Fruit fly (Drosophila melanogaster) whole organism, embryonic: Measurements from ENCODE around the gene gb.

Source experiments
- B-H1 ChIP-seq: fragments of 200-800 bp; sonication (Bioruptor generic); IDR thresholded peaks from 3 replicates; pipeline ENCODE4 v1.3.6; 2022; ENCODE audit warnings: missing biosample characterization, missing genetic modification characterization
- B-H2 ChIP-seq: fragments of 200-800 bp; sonication (Bioruptor generic); optimal IDR thresholded peaks from 2 replicates; lab custom pipeline; 2018; ENCODE audit warnings: missing biosample characterization, mild to moderate bottlenecking, missing genetic modification characterization
- CG10147 ChIP-seq: fragments of 200-800 bp; sonication (Bioruptor generic); optimal IDR thresholded peaks from 2 replicates; lab custom pipeline; 2019; ENCODE audit warnings: missing biosample characterization, mild to moderate bottlenecking, missing genetic modification characterization, moderate library complexity
- CG1024 ChIP-seq: fragments of 200-800 bp; sonication (Bioruptor generic); IDR thresholded peaks from 2 replicates; pipeline ENCODE4 v1.3.6; 2022; ENCODE audit warnings: missing biosample characterization, missing genetic modification characterization
- CG10366 ChIP-seq: fragments of 200-800 bp; sonication (Bioruptor generic); IDR thresholded peaks from 2 replicates; pipeline ENCODE4 v1.3.6; 2022; ENCODE audit warnings: missing biosample characterization, missing genetic modification characterization
- CG10565 ChIP-seq: fragments of 200-800 bp; sonication (Bioruptor generic); optimal IDR thresholded peaks from 3 replicates; lab custom pipeline; 2016; ENCODE audit warnings: missing biosample characterization, mild to moderate bottlenecking, missing genetic modification characterization
- CG10979 ChIP-seq: fragments of 200-800 bp; sonication (Bioruptor generic); optimal IDR thresholded peaks from 2 replicates; lab custom pipeline; 2018; ENCODE audit warnings: missing biosample characterization, mild to moderate bottlenecking, missing genetic modification characterization, moderate library complexity
- CG12769 ChIP-seq: fragments of 200-800 bp; sonication (Bioruptor generic); optimal IDR thresholded peaks from 2 replicates; lab custom pipeline; 2019; ENCODE audit warnings: missing biosample characterization, mild to moderate bottlenecking, missing genetic modification characterization, moderate library complexity
- CG12942 ChIP-seq: fragments of 200-800 bp; sonication (Bioruptor generic); optimal IDR thresholded peaks from 3 replicates; lab custom pipeline; 2016; ENCODE audit warnings: missing biosample characterization, missing genetic modification characterization
- CG15269 ChIP-seq: fragments of 200-800 bp; sonication (Bioruptor generic); optimal IDR thresholded peaks from 2 replicates; lab custom pipeline; 2018; ENCODE audit warnings: missing biosample characterization, mild to moderate bottlenecking, missing genetic modification characterization, moderate library complexity
- CG15696 ChIP-seq: fragments of 200-800 bp; sonication (Bioruptor generic); optimal IDR thresholded peaks from 2 replicates; lab custom pipeline; 2019; ENCODE audit warnings: missing biosample characterization, mild to moderate bottlenecking, missing genetic modification characterization, moderate library complexity
- CG1603 ChIP-seq: fragments of 200-800 bp; sonication (Bioruptor generic); optimal IDR thresholded peaks from 2 replicates; lab custom pipeline; 2019; ENCODE audit warnings: missing biosample characterization, mild to moderate bottlenecking, missing genetic modification characterization, moderate library complexity
- CG17912 ChIP-seq: fragments of 200-800 bp; sonication (Bioruptor generic); optimal IDR thresholded peaks from 2 replicates; lab custom pipeline; 2018; ENCODE audit warnings: missing biosample characterization, mild to moderate bottlenecking, missing genetic modification characterization
- CG2129 ChIP-seq: fragments of 200-800 bp; sonication (Bioruptor generic); IDR thresholded peaks from 2 replicates; pipeline ENCODE4 v1.3.6; 2022; ENCODE audit warnings: missing biosample characterization, missing genetic modification characterization; ENCODE audit not compliant: partially characterized antibody
- CG2202 ChIP-seq: fragments of 200-800 bp; sonication (Bioruptor generic); optimal IDR thresholded peaks from 2 replicates; lab custom pipeline; 2018; ENCODE audit warnings: missing biosample characterization, mild to moderate bottlenecking, missing genetic modification characterization
- CG3407 ChIP-seq: fragments of 200-800 bp; sonication (Bioruptor generic); optimal IDR thresholded peaks from 2 replicates; lab custom pipeline; 2018; ENCODE audit warnings: missing biosample characterization, mild to moderate bottlenecking, missing genetic modification characterization
- CG42726 ChIP-seq: fragments of 200-800 bp; sonication (Bioruptor generic); IDR thresholded peaks from 2 replicates; pipeline ENCODE4 v1.3.6; 2022; ENCODE audit warnings: missing biosample characterization, missing genetic modification characterization; ENCODE audit not compliant: partially characterized antibody
- CG6854 ChIP-seq: fragments of 200-800 bp; sonication (Bioruptor generic); optimal IDR thresholded peaks from 3 replicates; lab custom pipeline; 2017; ENCODE audit warnings: missing biosample characterization, mild to moderate bottlenecking, missing genetic modification characterization
- CG7839 ChIP-seq: fragments of 200-800 bp; sonication (Bioruptor generic); optimal IDR thresholded peaks from 3 replicates; lab custom pipeline; 2018; ENCODE audit warnings: missing biosample characterization, mild to moderate bottlenecking, missing genetic modification characterization, moderate library complexity
- CG7963 ChIP-seq: fragments of 200-800 bp; sonication (Bioruptor generic); IDR thresholded peaks from 3 replicates; pipeline ENCODE4 v1.3.6; 2022; ENCODE audit warnings: missing biosample characterization, missing genetic modification characterization; ENCODE audit not compliant: partially characterized antibody
- CG8388 ChIP-seq: fragments of 200-800 bp; sonication (Bioruptor generic); optimal IDR thresholded peaks from 2 replicates; lab custom pipeline; 2019; ENCODE audit warnings: missing biosample characterization, mild to moderate bottlenecking, missing genetic modification characterization, moderate library complexity
- CG8765 ChIP-seq: fragments of 200-800 bp; sonication (Bioruptor generic); IDR thresholded peaks from 2 replicates; pipeline ENCODE4 v1.3.6; 2022; ENCODE audit warnings: missing biosample characterization, missing genetic modification characterization
- CG8944 ChIP-seq: fragments of 200-800 bp; sonication (Bioruptor generic); optimal IDR thresholded peaks from 3 replicates; lab custom pipeline; 2016; ENCODE audit warnings: missing biosample characterization, missing genetic modification characterization
- CG9437 ChIP-seq: fragments of 200-800 bp; sonication (Bioruptor generic); optimal IDR thresholded peaks from 2 replicates; lab custom pipeline; 2018; ENCODE audit warnings: missing biosample characterization, mild to moderate bottlenecking, missing genetic modification characterization
- CG9817 ChIP-seq: fragments of 200-800 bp; sonication (Bioruptor generic); optimal IDR thresholded peaks from 2 replicates; lab custom pipeline; 2018; ENCODE audit warnings: missing biosample characterization, mild to moderate bottlenecking, missing genetic modification characterization, moderate library complexity
- CrebB ChIP-seq: fragments of 200-800 bp; sonication (Bioruptor generic); optimal IDR thresholded peaks from 3 replicates; lab custom pipeline; 2018; ENCODE audit warnings: missing biosample characterization, mild to moderate bottlenecking, missing genetic modification characterization
- Eip74EF ChIP-seq, 2 experiments: fragments of 200-800 bp in 1 of 2; fragments of >200 bp in 1 of 2; sonication (Bioruptor generic) in 1 of 2; optimal IDR thresholded peaks; 2 replicates each; lab custom pipeline; 2017 to 2019; ENCODE audit warnings: missing biosample characterization in 2 of 2, missing genetic modification characterization in 2 of 2, mild to moderate bottlenecking in 1 of 2, moderate library complexity in 1 of 2
- Hr39 ChIP-seq: fragments of >200 bp; optimal IDR thresholded peaks from 2 replicates; lab custom pipeline; 2017
- Hsf ChIP-seq: fragments of 200-800 bp; sonication (Bioruptor generic); optimal IDR thresholded peaks from 3 replicates; lab custom pipeline; 2016; ENCODE audit warnings: missing biosample characterization, missing genetic modification characterization
- Poxn ChIP-seq: fragments of 200-800 bp; sonication (Bioruptor generic); IDR thresholded peaks from 2 replicates; pipeline ENCODE4 v1.3.6; 2022; ENCODE audit warnings: missing biosample characterization, missing genetic modification characterization
- Rx ChIP-seq: fragments of 200-800 bp; sonication (Bioruptor generic); IDR thresholded peaks from 2 replicates; pipeline ENCODE4 v1.3.6; 2022; ENCODE audit warnings: missing biosample characterization, missing genetic modification characterization
- Sin3A ChIP-seq: fragments of >200 bp; optimal IDR thresholded peaks from 2 replicates; lab custom pipeline; 2018
- Trl ChIP-seq, 3 experiments: fragments of >200 bp in 2 of 3; fragments of 200-800 bp in 1 of 3; sonication (Bioruptor generic) in 1 of 3; optimal IDR thresholded peaks; 2 replicates in 1 of 3; 3 replicates in 2 of 3; lab custom pipeline; 2016 to 2017; ENCODE audit warnings: missing biosample characterization in 1 of 3, missing genetic modification characterization in 1 of 3
- ato ChIP-seq: fragments of 200-800 bp; sonication (Bioruptor generic); IDR thresholded peaks from 2 replicates; pipeline ENCODE4 v1.3.6; 2022; ENCODE audit warnings: missing biosample characterization, missing genetic modification characterization; ENCODE audit not compliant: partially characterized antibody
- bbx ChIP-seq: fragments of 200-800 bp; sonication (Bioruptor generic); IDR thresholded peaks from 2 replicates; pipeline ENCODE4 v1.3.6; 2022; ENCODE audit warnings: missing biosample characterization, missing genetic modification characterization; ENCODE audit not compliant: partially characterized antibody
- en ChIP-seq: fragments of 200-800 bp; sonication (Bioruptor generic); optimal IDR thresholded peaks from 2 replicates; lab custom pipeline; 2016; ENCODE audit warnings: missing biosample characterization, missing genetic modification characterization
- gcm ChIP-seq: fragments of 200-800 bp; sonication (Bioruptor generic); optimal IDR thresholded peaks from 2 replicates; lab custom pipeline; 2019; ENCODE audit warnings: missing biosample characterization, mild to moderate bottlenecking, missing genetic modification characterization, moderate library complexity
- gfzf ChIP-seq: fragments of 200-800 bp; sonication (Bioruptor generic); optimal IDR thresholded peaks from 2 replicates; lab custom pipeline; 2016; ENCODE audit warnings: missing biosample characterization, mild to moderate bottlenecking, missing genetic modification characterization, moderate library complexity
- jigr1 ChIP-seq: fragments of 200-800 bp; sonication (Bioruptor generic); IDR thresholded peaks from 3 replicates; pipeline ENCODE4 v1.3.6; 2022; ENCODE audit warnings: missing biosample characterization, missing genetic modification characterization
- kah ChIP-seq: fragments of 200-800 bp; sonication (Bioruptor generic); optimal IDR thresholded peaks from 2 replicates; lab custom pipeline; 2018; ENCODE audit warnings: missing biosample characterization, mild to moderate bottlenecking, missing genetic modification characterization
- klu ChIP-seq: fragments of 200-800 bp; sonication (Bioruptor generic); IDR thresholded peaks from 2 replicates; pipeline ENCODE4 v1.3.6; 2022; ENCODE audit warnings: missing biosample characterization, missing genetic modification characterization
- lola ChIP-seq, 3 experiments: fragments of >200 bp in 2 of 3; fragments of 200-800 bp in 1 of 3; sonication (Bioruptor generic) in 1 of 3; optimal IDR thresholded peaks; 2 replicates each; lab custom pipeline; 2017 to 2019; ENCODE audit warnings: missing biosample characterization in 3 of 3, missing genetic modification characterization in 3 of 3, mild to moderate bottlenecking in 1 of 3, moderate library complexity in 1 of 3
- shn ChIP-seq: fragments of 200-800 bp; sonication (Bioruptor generic); optimal IDR thresholded peaks from 3 replicates; lab custom pipeline; 2016; ENCODE audit warnings: missing biosample characterization, missing genetic modification characterization
- sug ChIP-seq: fragments of 200-800 bp; optimal IDR thresholded peaks from 2 replicates; lab custom pipeline; 2019; ENCODE audit warnings: missing biosample characterization, mild to moderate bottlenecking, missing genetic modification characterization, moderate library complexity
- toy ChIP-seq: fragments of 200-800 bp; sonication (Bioruptor generic); IDR thresholded peaks from 2 replicates; pipeline ENCODE4 v1.3.6; 2022; ENCODE audit warnings: missing biosample characterization, missing genetic modification characterization
- tup ChIP-seq: fragments of 200-800 bp; sonication (Bioruptor generic); optimal IDR thresholded peaks from 2 replicates; lab custom pipeline; 2016; ENCODE audit warnings: missing biosample characterization, mild to moderate bottlenecking, missing genetic modification characterization, moderate library complexity
- unc-4 ChIP-seq: fragments of 200-800 bp; sonication (Bioruptor generic); IDR thresholded peaks from 2 replicates; pipeline ENCODE4 v1.3.6; 2022; ENCODE audit warnings: missing biosample characterization, missing genetic modification characterization; ENCODE audit not compliant: partially characterized antibody
- zen2 ChIP-seq: fragments of 200-800 bp; sonication (Bioruptor generic); IDR thresholded peaks from 3 replicates; pipeline ENCODE4 v1.3.6; 2022; ENCODE audit warnings: missing biosample characterization, missing genetic modification characterization; ENCODE audit not compliant: partially characterized antibody

gb gene

dm6 chr3R:27137914-27138323 lies 25.8 kb upstream of the gb start (continued):
- peak; percentile 6 for TF ChIP-seq CG8388 (GFP tag; lab: Kevin White, UChicago)
- no peak for TF ChIP-seq Rx (GFP tag; lab: Robert Waterston, UW)
- no peak for TF ChIP-seq sug
- TF ChIP-seq CG3407 (GFP tag; lab: Kevin White, UChicago): peak; percentile 65
- no peak for TF ChIP-seq Trl (optimal IDR thresholded peaks at IDR 0.05; lab: Kevin White, UChicago)
- peak; percentile 53 for TF ChIP-seq Trl (GFP tag; optimal IDR thresholded peaks at IDR 0.05; lab: Kevin White, UChicago)
- TF ChIP-seq CG17912: peak; percentile 59
- TF ChIP-seq CG12769: peak; percentile 45
- TF ChIP-seq B-H2 (GFP tag; lab: Kevin White, UChicago): no peak
- no peak for TF ChIP-seq unc-4 (GFP tag; lab: Robert Waterston, UW)
- TF ChIP-seq CG15696 (tag; lab: Kevin White, UChicago): no peak
- TF ChIP-seq Eip74EF (GFP tag; optimal IDR thresholded peaks at IDR 0.05; lab: Kevin White, UChicago): peak in 1 of 2 experiments; percentile 52
- TF ChIP-seq CG10147 (GFP tag; lab: Kevin White, UChicago): no peak
- no peak for TF ChIP-seq en (GFP tag; lab: Kevin White, UChicago)
- peak; percentile 68 for TF ChIP-seq CG1603 (tag; lab: Kevin White, UChicago)
- TF ChIP-seq CG9817: no peak
- TF ChIP-seq CG10979 (tag; lab: Kevin White, UChicago): peak; percentile 53
- TF ChIP-seq toy (GFP tag; lab: Robert Waterston, UW): no peak
- no peak for TF ChIP-seq kah (GFP tag; lab: Kevin White, UChicago)
- no peak for TF ChIP-seq CG8765 (GFP tag; lab: Robert Waterston, UW)
- TF ChIP-seq CG12942 (GFP tag; lab: Kevin White, UChicago): no peak
- peak; percentile 49 for TF ChIP-seq gcm (GFP tag; lab: Kevin White, UChicago)
- TF ChIP-seq CG42726 (GFP tag; lab: Robert Waterston, UW): no peak
- no peak for TF ChIP-seq CG1024 (GFP tag; lab: Robert Waterston, UW)
- TF ChIP-seq lola (GFP tag; optimal IDR thresholded peaks at IDR 0.05; lab: Kevin White, UChicago): peak in 1 of 3 experiments; percentile 31
- TF ChIP-seq CG9437 (GFP tag; lab: Kevin White, UChicago): no peak
- no peak for TF ChIP-seq Hsf
- no peak for TF ChIP-seq ato
- TF ChIP-seq tup (GFP tag; lab: Kevin White, UChicago): no peak
- TF ChIP-seq CG10565: no peak
- TF ChIP-seq CG15269 (tag; lab: Kevin White, UChicago): peak; percentile 8
- no peak for TF ChIP-seq CG2129
- no peak for TF ChIP-seq zen2 (GFP tag; lab: Robert Waterston, UW)
- TF ChIP-seq, all 482 proteins: peak for 134

DNA sequence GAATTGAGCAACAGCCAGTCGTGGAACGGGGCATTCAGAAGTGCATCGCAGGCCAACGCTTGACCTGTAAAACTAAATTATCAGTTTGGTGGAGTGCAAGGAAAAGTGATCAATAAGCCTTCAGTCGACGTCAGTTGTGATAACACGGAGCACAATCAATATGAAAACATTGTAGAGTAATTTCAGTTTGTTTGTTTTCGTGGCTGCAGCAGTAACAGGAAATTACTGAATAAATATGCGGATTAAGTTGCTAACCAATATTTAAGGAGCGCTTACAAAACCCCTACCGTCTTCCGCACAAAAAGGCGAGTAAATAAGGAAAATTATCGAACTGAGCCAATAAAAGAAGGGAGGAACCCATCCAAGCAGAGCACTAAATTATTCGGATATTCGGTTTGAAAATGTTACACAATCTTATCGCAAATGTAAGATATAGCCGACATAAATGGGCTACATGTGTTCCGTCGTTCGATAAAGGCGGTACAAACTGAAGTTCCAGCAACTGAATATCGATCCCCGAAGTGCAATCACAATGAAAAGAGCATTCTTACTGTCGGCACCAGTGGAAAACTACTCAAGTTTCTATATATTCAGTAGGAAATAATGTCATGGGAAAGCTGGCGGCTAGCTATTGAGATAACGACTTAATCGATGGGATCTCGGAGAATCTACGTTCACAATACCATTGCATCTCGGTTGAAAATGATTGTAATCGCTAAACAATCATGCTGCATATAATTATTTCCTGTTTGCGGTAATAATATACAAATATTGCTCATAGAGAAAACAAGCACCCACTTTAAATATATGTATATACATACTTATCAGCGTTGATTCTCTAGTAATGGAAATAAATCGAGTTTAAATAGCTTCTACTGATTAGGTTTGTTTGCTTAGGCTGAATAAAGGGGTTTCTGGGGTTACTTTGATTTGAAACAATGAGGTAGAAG lies 23.9 kb upstream of the gb start:
- no peak for TF ChIP-seq gfzf (GFP tag; lab: Kevin White, UChicago)
- no peak for TF ChIP-seq jigr1
- no peak for TF ChIP-seq bbx (GFP tag; lab: Robert Waterston, UW)
- no peak for TF ChIP-seq klu (GFP tag; lab: Robert Waterston, UW)
- TF ChIP-seq Sin3A (lab: Kevin White, UChicago): no peak
- 0 out of 2 replicates have a peak, but pooled peaks have one; percentile 12 for TF ChIP-seq CG10366 (GFP tag; lab: Robert Waterston, UW)
- peak; percentile 76 for TF ChIP-seq CrebB
- peak; percentile 56 for TF ChIP-seq CG7839 (tag; lab: Kevin White, UChicago)
- peak; percentile 46 for TF ChIP-seq CG15269 (tag; lab: Kevin White, UChicago)
- no peak for TF ChIP-seq CG7963 (GFP tag; lab: Robert Waterston, UW)
- TF ChIP-seq B-H1: no peak
- TF ChIP-seq shn (GFP tag; lab: Kevin White, UChicago): peak; percentile 56
- TF ChIP-seq CG6854 (GFP tag; lab: Kevin White, UChicago): no peak
- peak; percentile 87 for TF ChIP-seq CG2202
- no peak for TF ChIP-seq Poxn
- TF ChIP-seq CG8944: peak; percentile 46
- TF ChIP-seq Hr39: no peak
